Fruit fly (Drosophila melanogaster): ENCODE results near the gene cas.

The cas gene

DNA sequence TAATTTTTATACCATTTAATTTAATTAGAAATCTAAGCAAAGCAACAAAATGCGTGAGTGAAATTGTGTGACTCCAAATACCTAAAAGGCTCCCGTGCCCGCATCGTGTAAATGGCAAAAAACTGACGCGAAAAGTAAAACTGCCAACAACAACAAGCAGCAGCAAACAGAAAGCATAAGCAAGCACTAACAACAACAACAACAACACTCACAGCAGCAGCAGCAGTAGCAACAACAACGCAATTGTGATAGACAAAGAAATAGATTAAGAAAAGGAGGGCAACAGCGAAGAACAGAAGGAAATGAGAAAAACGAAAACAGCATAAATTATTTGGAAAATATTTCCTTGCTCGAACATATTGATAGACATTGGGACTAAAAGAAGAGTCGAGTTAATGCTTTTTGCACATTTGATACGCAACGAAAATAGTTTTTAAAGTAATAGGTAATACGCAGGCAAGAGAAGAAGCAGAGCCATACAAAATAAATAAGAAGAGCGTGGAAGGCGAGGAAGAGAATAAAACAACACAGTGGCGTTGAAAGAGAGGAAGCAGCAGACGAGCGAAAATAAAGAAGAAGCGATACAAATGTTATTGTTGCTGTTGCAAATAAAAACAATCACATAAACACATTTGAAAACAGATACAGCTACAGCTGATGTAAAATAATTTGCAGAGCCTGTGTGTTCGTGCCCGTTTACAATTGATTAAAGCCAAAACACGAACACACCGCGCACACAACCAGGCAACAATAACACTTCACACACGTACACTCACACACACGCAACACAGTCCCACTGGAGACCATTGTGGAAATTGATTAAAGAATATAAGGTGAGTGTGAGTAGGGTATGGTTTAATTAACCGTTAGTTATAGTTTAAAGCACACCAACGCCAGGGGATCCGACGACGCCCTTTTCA is 46.6 kb downstream of the cas start:
- TF ChIP-seq CG2120 (GFP tag; optimal IDR thresholded peaks at IDR 0.05) (no peak), CG3407 (GFP tag; optimal IDR thresholded peaks at IDR 0.05) (no peak), CG15514 (GFP tag; optimal IDR thresholded peaks at IDR 0.05) (no peak), CG12236 (GFP tag; optimal IDR thresholded peaks at IDR 0.05) (no peak), CTCF (GFP tag; optimal IDR thresholded peaks at IDR 0.05) (no peak), ash1 (GFP tag; optimal IDR thresholded peaks at IDR 0.05) (no peak), CG17568 (GFP tag; optimal IDR thresholded peaks at IDR 0.05) (peak; percentile 49), Optix (GFP tag; IDR thresholded peaks at IDR 0.05) (no peak), D19B (GFP tag; optimal IDR thresholded peaks at IDR 0.05) (no peak), CG1024 (GFP tag; IDR thresholded peaks at IDR 0.05) (no peak), CG1832 (GFP tag; optimal IDR thresholded peaks at IDR 0.05) (no peak), pb (GFP tag; optimal IDR thresholded peaks at IDR 0.05) (no peak), MESR4 (GFP tag; optimal IDR thresholded peaks at IDR 0.05) (peak; percentile 58), Side (GFP tag; optimal IDR thresholded peaks at IDR 0.05) (no peak), CG12104 (GFP tag; optimal IDR thresholded peaks at IDR 0.05) (no peak), z (GFP tag; IDR thresholded peaks at IDR 0.05) (no peak), CG10366 (GFP tag; IDR thresholded peaks at IDR 0.05) (no peak), HmgD (GFP tag; optimal IDR thresholded peaks at IDR 0.05) (no peak), Lpt (GFP tag; optimal IDR thresholded peaks at IDR 0.05) (no peak), rib (GFP tag; IDR thresholded peaks at IDR 0.05) (no peak), CG8089 (GFP tag; optimal IDR thresholded peaks at IDR 0.05) (no peak), CrebB (tag; optimal IDR thresholded peaks at IDR 0.05) (no peak), jigr1 (GFP tag; IDR thresholded peaks at IDR 0.05) (no peak), gcm2 (GFP tag; optimal IDR thresholded peaks at IDR 0.05) (no peak), ttk (GFP tag; IDR thresholded peaks at IDR 0.05) (no peak), ci (GFP tag; IDR thresholded peaks at IDR 0.05) (no peak), zfh1 (GFP tag; IDR thresholded peaks at IDR 0.05) (no peak), HLH4C (GFP tag; IDR thresholded peaks at IDR 0.05; ENCODE audit: partially characterized antibody) (0 out of 3 replicates have a peak, but pooled peaks have one; percentile 5), Ets65A (GFP tag) (peak; percentile 43), da (GFP tag; optimal IDR thresholded peaks at IDR 0.05) (no peak), pros (GFP tag; optimal IDR thresholded peaks at IDR 0.05) (peak; percentile 30), psq (GFP tag; optimal IDR thresholded peaks at IDR 0.05) (peak; percentile 97), CG1233 (GFP tag; optimal IDR thresholded peaks at IDR 0.05) (no peak), CG8388 (GFP tag; optimal IDR thresholded peaks at IDR 0.05) (peak; percentile 13), pho (GFP tag; optimal IDR thresholded peaks at IDR 0.05) (no peak), sqz (GFP tag; optimal IDR thresholded peaks at IDR 0.05) (no peak), Fer2 (tag; optimal IDR thresholded peaks at IDR 0.05) (no peak), tll (GFP tag; optimal IDR thresholded peaks at IDR 0.05) (no peak), CG8478 (optimal IDR thresholded peaks at IDR 0.05) (no peak), CG13624 (GFP tag; optimal IDR thresholded peaks at IDR 0.05) (peak; percentile 21), Fer1 (GFP tag; optimal IDR thresholded peaks at IDR 0.05) (peak; percentile 5), Lhr (GFP tag; optimal IDR thresholded peaks at IDR 0.05) (no peak), CG10267 (tag; optimal IDR thresholded peaks at IDR 0.05) (no peak), CG3163 (GFP tag; optimal IDR thresholded peaks at IDR 0.05) (peak; percentile 80), D (optimal IDR thresholded peaks at IDR 0.05) (no peak), D (GFP tag; optimal IDR thresholded peaks at IDR 0.05) (no peak), twi (tag; optimal IDR thresholded peaks at IDR 0.05) (no peak), CG12071 (GFP tag; optimal IDR thresholded peaks at IDR 0.05) (no peak), ac (GFP tag; optimal IDR thresholded peaks at IDR 0.05) (no peak), B-H2 (GFP tag; optimal IDR thresholded peaks at IDR 0.05) (no peak), ab (GFP tag; optimal IDR thresholded peaks at IDR 0.05) (no peak)

Data from whole organism, embryonic.